Worm (Caenorhabditis elegans) whole organism, L4 larva: ENCODE measurements around the gene pafo-1.

ENCODE experiments used
- D1046.2 ChIP-seq: fragments of 200-800 bp; sonication (Bioruptor generic); IDR thresholded peaks from 2 replicates; pipeline ENCODE4 v1.3.6; 2022; ENCODE audit warnings: missing genetic modification characterization, missing compliant biosample characterization
- F37D6.2 ChIP-seq: sonication (generic microtip); optimal IDR thresholded peaks from 2 replicates; lab custom pipeline; 2016; ENCODE audit warnings: mild to moderate bottlenecking, missing genetic modification characterization, missing compliant biosample characterization
- F44E2.7 ChIP-seq: fragments of 200-800 bp; sonication (Bioruptor generic); IDR thresholded peaks from 2 replicates; pipeline ENCODE4 v2.1.2; 2022; ENCODE audit warnings: missing genetic modification characterization, missing compliant biosample characterization
- F49E8.2 ChIP-seq: sonication (generic microtip); optimal IDR thresholded peaks from 2 replicates; lab custom pipeline; 2016; ENCODE audit warnings: missing compliant biosample characterization, mild to moderate bottlenecking, missing genetic modification characterization, borderline replicate concordance
- aha-1 ChIP-seq: fragments of 150-350 bp; peaks from one replicate; lab custom pipeline; 2014; ENCODE audit warnings: missing biosample characterization, missing genetic modification characterization
- attf-4 ChIP-seq: sonication (generic microtip); optimal IDR thresholded peaks from 3 replicates; lab custom pipeline; 2017; ENCODE audit warnings: missing biosample characterization, missing genetic modification characterization
- ceh-20 ChIP-seq: fragments of 200-800 bp; sonication (Bioruptor generic); IDR thresholded peaks from 2 replicates; pipeline ENCODE4 v1.3.6; 2022; ENCODE audit warnings: missing genetic modification reagents, missing genetic modification characterization, missing compliant biosample characterization
- ceh-44 ChIP-seq: fragments of 200-800 bp; sonication (Bioruptor generic); IDR thresholded peaks from 2 replicates; pipeline ENCODE4 v1.3.6; 2022; ENCODE audit warnings: missing genetic modification reagents, missing genetic modification characterization, missing compliant biosample characterization
- ceh-62 ChIP-seq: sonication (generic microtip); optimal IDR thresholded peaks from 2 replicates; lab custom pipeline; 2017; ENCODE audit warnings: missing biosample characterization, missing genetic modification characterization
- ctbp-1 ChIP-seq: fragments of 200-800 bp; sonication (Bioruptor generic); IDR thresholded peaks from 2 replicates; pipeline ENCODE4 v1.3.6; 2022; ENCODE audit warnings: missing genetic modification reagents, missing genetic modification characterization, missing compliant biosample characterization
- daf-16 ChIP-seq, 3 experiments: sonication (generic microtip); optimal IDR thresholded peaks; 2 replicates each; lab custom pipeline; 2016 to 2017; ENCODE audit warnings: missing genetic modification characterization in 3 of 3, missing genetic modification reagents in 3 of 3, mild to moderate bottlenecking in 2 of 3, missing compliant biosample characterization in 2 of 3, missing biosample characterization in 1 of 3, moderate library complexity in 1 of 3
- daf-19 ChIP-seq: fragments of 200-800 bp; sonication (Bioruptor generic); conservative IDR thresholded peaks from 2 replicates; pipeline ENCODE4 v1.3.6; 2022; ENCODE audit warnings: missing genetic modification characterization, missing compliant biosample characterization
- daf-8 ChIP-seq: fragments of 200-800 bp; sonication (Bioruptor generic); IDR thresholded peaks from 2 replicates; pipeline ENCODE4 v1.3.6; 2022; ENCODE audit warnings: missing genetic modification characterization, missing compliant biosample characterization
- dmd-8 ChIP-seq: fragments of 200-800 bp; sonication (Bioruptor generic); IDR thresholded peaks from 2 replicates; pipeline ENCODE4 v1.3.6; 2022; ENCODE audit warnings: missing genetic modification characterization, missing compliant biosample characterization
- duxl-1 ChIP-seq: sonication (generic microtip); optimal IDR thresholded peaks from 2 replicates; lab custom pipeline; 2016; ENCODE audit warnings: mild to moderate bottlenecking, missing genetic modification characterization, moderate library complexity, missing compliant biosample characterization; ENCODE audit not compliant: poor library complexity
- fos-1 ChIP-seq: fragments of 150-350 bp; optimal IDR thresholded peaks from 2 replicates; lab custom pipeline; 2014; ENCODE audit warnings: missing biosample characterization, missing genetic modification characterization
- gei-8 ChIP-seq: fragments of 200-800 bp; sonication (Bioruptor generic); optimal IDR thresholded peaks from 2 replicates; lab custom pipeline; 2018; ENCODE audit warnings: mild to moderate bottlenecking, missing genetic modification characterization, missing compliant biosample characterization
- hif-1 ChIP-seq, 2 experiments: sonication (generic microtip); optimal IDR thresholded peaks; 2 replicates each; lab custom pipeline; 2016 to 2017; ENCODE audit warnings: missing compliant biosample characterization in 2 of 2, missing genetic modification characterization in 2 of 2, missing genetic modification reagents in 2 of 2, missing genotype in 2 of 2, mild to moderate bottlenecking in 1 of 2
- hlh-11 ChIP-seq: fragments of 200-800 bp; sonication (Bioruptor generic); optimal IDR thresholded peaks from 2 replicates; lab custom pipeline; 2018; ENCODE audit warnings: mild to moderate bottlenecking, missing genetic modification characterization, missing compliant biosample characterization
- hlh-30 ChIP-seq: sonication (generic microtip); optimal IDR thresholded peaks from 2 replicates; lab custom pipeline; 2017; ENCODE audit warnings: antibody characterized with exemption, mild to moderate bottlenecking, missing genetic modification characterization, missing compliant biosample characterization; ENCODE audit not compliant: insufficient read depth
- hmg-1.1 ChIP-seq: fragments of 200-800 bp; sonication (Bioruptor generic); IDR thresholded peaks from 2 replicates; pipeline ENCODE4 v1.3.6; 2022; ENCODE audit warnings: missing genetic modification reagents, missing genetic modification characterization, missing compliant biosample characterization
- lim-7 ChIP-seq: fragments of 200-800 bp; sonication (Bioruptor generic); IDR thresholded peaks from 2 replicates; pipeline ENCODE4 v1.3.6; 2022; ENCODE audit warnings: missing genetic modification characterization, missing compliant biosample characterization
- lin-1 ChIP-seq: fragments of 200-800 bp; sonication (Bioruptor generic); IDR thresholded peaks from 2 replicates; pipeline ENCODE4 v1.3.6; 2022; ENCODE audit warnings: missing genetic modification reagents, missing genetic modification characterization, missing compliant biosample characterization
- lin-13 ChIP-seq: fragments of 150-350 bp; optimal IDR thresholded peaks from 2 replicates; lab custom pipeline; 2014; ENCODE audit warnings: missing biosample characterization, missing genetic modification reagents, missing genetic modification characterization
- lin-39 ChIP-seq: fragments of 150-350 bp; optimal IDR thresholded peaks from 2 replicates; lab custom pipeline; 2014; ENCODE audit warnings: missing biosample characterization, missing genetic modification reagents, missing genetic modification characterization
- madf-9 ChIP-seq: fragments of 200-800 bp; sonication (Bioruptor generic); conservative IDR thresholded peaks from 2 replicates; pipeline ENCODE4 v1.3.6; 2022; ENCODE audit warnings: missing genetic modification reagents, missing genetic modification characterization, missing compliant biosample characterization
- mxl-3 ChIP-seq: fragments of 200-800 bp; sonication (Bioruptor generic); optimal IDR thresholded peaks from 2 replicates; lab custom pipeline; 2018; ENCODE audit warnings: mild to moderate bottlenecking, missing genetic modification characterization, missing compliant biosample characterization
- nhr-111 ChIP-seq: fragments of 200-800 bp; sonication (Bioruptor generic); optimal IDR thresholded peaks from 2 replicates; lab custom pipeline; 2018; ENCODE audit warnings: mild to moderate bottlenecking, missing genetic modification characterization, missing compliant biosample characterization
- nhr-237 ChIP-seq: sonication (generic microtip); optimal IDR thresholded peaks from 2 replicates; lab custom pipeline; 2017; ENCODE audit warnings: missing biosample characterization, missing genetic modification characterization
- nhr-25 ChIP-seq: sonication (generic microtip); optimal IDR thresholded peaks from 2 replicates; lab custom pipeline; 2017; ENCODE audit warnings: missing genetic modification characterization, mild to moderate bottlenecking, missing compliant biosample characterization, antibody characterized with exemption, moderate library complexity, borderline replicate concordance; ENCODE audit not compliant: insufficient read depth
- nhr-28 ChIP-seq: fragments of 150-350 bp; optimal IDR thresholded peaks from 2 replicates; lab custom pipeline; 2014; ENCODE audit warnings: missing biosample characterization, missing genetic modification characterization
- nhr-6 ChIP-seq: fragments of 150-350 bp; optimal IDR thresholded peaks from 2 replicates; lab custom pipeline; 2014; ENCODE audit warnings: missing biosample characterization, missing genetic modification characterization
- nhr-76 ChIP-seq: fragments of 150-350 bp; optimal IDR thresholded peaks from 2 replicates; lab custom pipeline; 2014; ENCODE audit warnings: missing biosample characterization, missing genetic modification characterization
- php-3 ChIP-seq: fragments of 200-800 bp; sonication (Bioruptor generic); IDR thresholded peaks from 2 replicates; pipeline ENCODE4 v1.3.6; 2022; ENCODE audit warnings: missing genetic modification reagents, missing genetic modification characterization, missing compliant biosample characterization
- pqm-1 ChIP-seq: sonication (generic microtip); optimal IDR thresholded peaks from 2 replicates; lab custom pipeline; 2017; ENCODE audit warnings: missing biosample characterization, missing genetic modification characterization
- rbr-2 ChIP-seq: sonication (generic microtip); optimal IDR thresholded peaks from 2 replicates; lab custom pipeline; 2016; ENCODE audit warnings: missing genotype, missing genetic modification characterization, missing compliant biosample characterization
- saeg-2 ChIP-seq: fragments of 200-800 bp; sonication (Bioruptor generic); IDR thresholded peaks from 2 replicates; pipeline ENCODE4 v1.3.6; 2022; ENCODE audit warnings: missing genetic modification reagents, missing genetic modification characterization, missing compliant biosample characterization
- skn-1 ChIP-seq: fragments of 150-350 bp; optimal IDR thresholded peaks from 2 replicates; lab custom pipeline; 2014; ENCODE audit warnings: missing biosample characterization, missing genetic modification characterization
- spr-1 ChIP-seq: sonication (generic microtip); optimal IDR thresholded peaks from 2 replicates; lab custom pipeline; 2016; ENCODE audit warnings: mild to moderate bottlenecking, missing genetic modification characterization, missing compliant biosample characterization
- tra-1 ChIP-seq: fragments of 200-800 bp; sonication (Bioruptor generic); IDR thresholded peaks from 2 replicates; pipeline ENCODE4 v1.3.6; 2022; ENCODE audit warnings: missing genetic modification reagents, missing genetic modification characterization, missing compliant biosample characterization
- vab-7 ChIP-seq: fragments of 200-800 bp; sonication (Bioruptor generic); IDR thresholded peaks from 2 replicates; pipeline ENCODE4 v1.3.6; 2022; ENCODE audit warnings: missing genetic modification reagents, missing genetic modification characterization, missing compliant biosample characterization
- zag-1 ChIP-seq: fragments of 150-350 bp; optimal IDR thresholded peaks from 2 replicates; lab custom pipeline; 2014; ENCODE audit warnings: missing biosample characterization, missing genetic modification characterization
- zfp-2 ChIP-seq: sonication (generic microtip); optimal IDR thresholded peaks from 2 replicates; lab custom pipeline; 2016; ENCODE audit warnings: mild to moderate bottlenecking, missing genetic modification characterization, missing compliant biosample characterization
- ztf-11 ChIP-seq: fragments of 150-350 bp; optimal IDR thresholded peaks from 2 replicates; lab custom pipeline; 2014; ENCODE audit warnings: missing biosample characterization, missing genetic modification characterization

Gene pafo-1

ce11 chrV:11534495-11535189 is 13.1 kb downstream of the pafo-1 start (continued):
- TF ChIP-seq nhr-25: no peak
- TF ChIP-seq php-3 (GFP tag; lab: Robert Waterston, UW): 0 out of 2 replicates have a peak, but pooled peaks have one; percentile 28
- no peak for TF ChIP-seq hif-1 (tag; optimal IDR thresholded peaks at IDR 0.05; lab: Kevin White, UChicago)
- TF ChIP-seq nhr-28 (tag; lab: Kevin White, UChicago): peak; percentile 94
- TF ChIP-seq spr-1: no peak
- peak; percentile 78 for TF ChIP-seq pqm-1
- no peak for TF ChIP-seq vab-7 (GFP tag; lab: Robert Waterston, UW)
- TF ChIP-seq lim-7 (GFP tag; lab: Robert Waterston, UW): no peak
- TF ChIP-seq daf-8: no peak
- TF ChIP-seq hlh-30: peak; percentile 85
- TF ChIP-seq saeg-2 (GFP tag; lab: Robert Waterston, UW): no peak
- TF ChIP-seq aha-1: peak; percentile 45
- TF ChIP-seq daf-16 (GFP tag; optimal IDR thresholded peaks at IDR 0.05; lab: Kevin White, UChicago): no peak
- TF ChIP-seq daf-16 (tag; optimal IDR thresholded peaks at IDR 0.05; lab: Kevin White, UChicago): peak; percentile 77
- no peak for TF ChIP-seq nhr-111 (GFP tag; lab: Kevin White, UChicago)
- peak; percentile 50 for TF ChIP-seq mxl-3
- no peak for TF ChIP-seq skn-1
- no peak for TF ChIP-seq hmg-1.1 (GFP tag; lab: Robert Waterston, UW)
- TF ChIP-seq attf-4: no peak
- TF ChIP-seq rbr-2 (tag; lab: Kevin White, UChicago): no peak
- no peak for TF ChIP-seq nhr-237 (tag; lab: Kevin White, UChicago)
- no peak for TF ChIP-seq lin-1
- TF ChIP-seq ceh-44: no peak
- TF ChIP-seq duxl-1 (tag; lab: Kevin White, UChicago): no peak
- TF ChIP-seq lin-13 (GFP tag; lab: Kevin White, UChicago): no peak
- no peak for TF ChIP-seq F49E8.2
- peak; percentile 84 for TF ChIP-seq hlh-11 (tag; lab: Kevin White, UChicago)
- TF ChIP-seq zfp-2 (tag; lab: Kevin White, UChicago): no peak
- no peak for TF ChIP-seq ctbp-1 (GFP tag; lab: Robert Waterston, UW)
- TF ChIP-seq fos-1: no peak
- TF ChIP-seq gei-8 (GFP tag; lab: Kevin White, UChicago): no peak
- no peak for TF ChIP-seq F44E2.7
- TF ChIP-seq tra-1 (GFP tag; lab: Robert Waterston, UW): no peak
- no peak for TF ChIP-seq lin-39 (tag; lab: Kevin White, UChicago)
- TF ChIP-seq ceh-62 (tag; lab: Kevin White, UChicago): no peak
- no peak for TF ChIP-seq zag-1 (tag; lab: Kevin White, UChicago)
- TF ChIP-seq ztf-11 (tag; lab: Kevin White, UChicago): no peak
- TF ChIP-seq dmd-8 (GFP tag; lab: Robert Waterston, UW): no peak
- TF ChIP-seq nhr-76 (tag; lab: Kevin White, UChicago): no peak
- no peak; the same call in 1 of the 2 replicates for TF ChIP-seq madf-9 (GFP tag; lab: Robert Waterston, UW)
- no peak for TF ChIP-seq ceh-20 (GFP tag; lab: Robert Waterston, UW)
- no peak for TF ChIP-seq D1046.2 (GFP tag; lab: Robert Waterston, UW)
- no peak for TF ChIP-seq daf-19 (GFP tag; lab: Robert Waterston, UW)
- TF ChIP-seq F37D6.2: no peak
- no peak for TF ChIP-seq nhr-6 (tag; lab: Kevin White, UChicago)
